Fruit fly (Drosophila melanogaster) whole organism, embryonic: Measurements from ENCODE around the gene sol.

Experiments used
- Abd-B ChIP-seq: fragments of 200-800 bp; sonication (Bioruptor generic); optimal IDR thresholded peaks from 2 replicates; lab custom pipeline; 2018; ENCODE audit warnings: missing biosample characterization, mild to moderate bottlenecking, missing genetic modification characterization, moderate library complexity
- CG10209 ChIP-seq: fragments of 200-800 bp; sonication (Bioruptor generic); optimal IDR thresholded peaks from 3 replicates; lab custom pipeline; 2017; ENCODE audit warnings: missing biosample characterization, mild to moderate bottlenecking, missing genetic modification characterization, missing genetic modification reagents
- CG10321 ChIP-seq: fragments of 200-800 bp; sonication (Bioruptor generic); IDR thresholded peaks from 2 replicates; pipeline ENCODE4 v1.3.6; 2022; ENCODE audit warnings: missing biosample characterization, missing genetic modification characterization
- CG11085 ChIP-seq: fragments of 200-800 bp; sonication (Bioruptor generic); IDR thresholded peaks from 2 replicates; pipeline ENCODE4 v1.3.6; 2022; ENCODE audit warnings: missing biosample characterization, missing genetic modification characterization
- CG11695 ChIP-seq: fragments of 200-800 bp; sonication (Bioruptor generic); IDR thresholded peaks from 3 replicates; pipeline ENCODE4 v1.3.6; 2022; ENCODE audit warnings: missing biosample characterization, missing genetic modification characterization
- CG12104 ChIP-seq: fragments of 200-800 bp; sonication (Bioruptor generic); optimal IDR thresholded peaks from 3 replicates; lab custom pipeline; 2016; ENCODE audit warnings: missing biosample characterization, missing genetic modification characterization
- CG12219 ChIP-seq: fragments of 200-800 bp; sonication (Bioruptor generic); optimal IDR thresholded peaks from 3 replicates; lab custom pipeline; 2018; ENCODE audit warnings: missing biosample characterization, mild to moderate bottlenecking, missing genetic modification characterization
- CG14965 ChIP-seq: fragments of 200-800 bp; sonication (Bioruptor generic); optimal IDR thresholded peaks from 2 replicates; lab custom pipeline; 2016; ENCODE audit warnings: missing biosample characterization, missing genetic modification characterization, borderline replicate concordance
- CG15073 ChIP-seq: fragments of 200-800 bp; sonication (Bioruptor generic); optimal IDR thresholded peaks from 2 replicates; lab custom pipeline; 2016; ENCODE audit warnings: missing biosample characterization, missing genetic modification characterization
- CG15269 ChIP-seq: fragments of 200-800 bp; sonication (Bioruptor generic); optimal IDR thresholded peaks from 2 replicates; lab custom pipeline; 2018; ENCODE audit warnings: missing biosample characterization, mild to moderate bottlenecking, missing genetic modification characterization, moderate library complexity
- CG33213 ChIP-seq: fragments of 200-800 bp; sonication (Bioruptor generic); optimal IDR thresholded peaks from 3 replicates; lab custom pipeline; 2016; ENCODE audit warnings: missing biosample characterization, missing genetic modification characterization
- CG3847 ChIP-seq: fragments of 200-800 bp; sonication (Bioruptor generic); IDR thresholded peaks from 2 replicates; pipeline ENCODE4 v1.3.6; 2022; ENCODE audit warnings: missing biosample characterization, missing genetic modification characterization
- CG5180 ChIP-seq: fragments of 200-800 bp; sonication (Bioruptor generic); optimal IDR thresholded peaks from 3 replicates; lab custom pipeline; 2017; ENCODE audit warnings: missing biosample characterization, missing genetic modification characterization, mild to moderate bottlenecking, moderate library complexity, missing genetic modification reagents
- CG5245 ChIP-seq: fragments of 200-800 bp; sonication (Bioruptor generic); optimal IDR thresholded peaks from 3 replicates; lab custom pipeline; 2016; ENCODE audit warnings: missing biosample characterization, missing genetic modification characterization
- CG7271 ChIP-seq: fragments of 200-800 bp; sonication (Bioruptor generic); optimal IDR thresholded peaks from 2 replicates; lab custom pipeline; 2018; ENCODE audit warnings: missing biosample characterization, mild to moderate bottlenecking, missing genetic modification characterization, moderate library complexity
- CG8944 ChIP-seq: fragments of 200-800 bp; sonication (Bioruptor generic); optimal IDR thresholded peaks from 3 replicates; lab custom pipeline; 2016; ENCODE audit warnings: missing biosample characterization, missing genetic modification characterization
- CG9215 ChIP-seq: fragments of 200-800 bp; sonication (Bioruptor generic); IDR thresholded peaks from 2 replicates; pipeline ENCODE4 v1.3.6; 2022; ENCODE audit warnings: missing biosample characterization, missing genetic modification characterization
- CG9817 ChIP-seq: fragments of 200-800 bp; sonication (Bioruptor generic); optimal IDR thresholded peaks from 2 replicates; lab custom pipeline; 2018; ENCODE audit warnings: missing biosample characterization, mild to moderate bottlenecking, missing genetic modification characterization, moderate library complexity
- Dfd ChIP-seq, 2 experiments: fragments of >200 bp; optimal IDR thresholded peaks; 2 replicates each; lab custom pipeline; 2017; ENCODE audit warnings: missing biosample characterization in 2 of 2, missing genetic modification characterization in 2 of 2
- Doc2 ChIP-seq: fragments of 200-800 bp; sonication (Bioruptor generic); IDR thresholded peaks from 2 replicates; pipeline ENCODE4 v1.3.6; 2022; ENCODE audit warnings: missing biosample characterization, missing genetic modification characterization
- E2f2 ChIP-seq: fragments of 200-800 bp; sonication (Bioruptor generic); IDR thresholded peaks from 2 replicates; pipeline ENCODE4 v1.3.6; 2022; ENCODE audit warnings: missing biosample characterization, missing genetic modification characterization
- Lhr ChIP-seq: fragments of 200-800 bp; sonication (Bioruptor generic); optimal IDR thresholded peaks from 3 replicates; lab custom pipeline; 2017; ENCODE audit warnings: mild to moderate bottlenecking, missing biosample characterization, missing genetic modification reagents, missing genetic modification characterization
- Lpt ChIP-seq: fragments of >200 bp; optimal IDR thresholded peaks from 2 replicates; lab custom pipeline; 2018; ENCODE audit warnings: missing biosample characterization, missing genetic modification characterization
- Med ChIP-seq: fragments of 200-800 bp; sonication (Bioruptor generic); peaks from one replicate; lab custom pipeline; 2016; ENCODE audit warnings: missing biosample characterization, missing genetic modification characterization, mild to moderate bottlenecking, inconsistent platforms, moderate library complexity
- NfI ChIP-seq: fragments of 200-800 bp; sonication (Bioruptor generic); optimal IDR thresholded peaks from 3 replicates; lab custom pipeline; 2018; ENCODE audit warnings: missing biosample characterization, mild to moderate bottlenecking, missing genetic modification characterization, moderate library complexity
- Optix ChIP-seq: fragments of 200-800 bp; sonication (Bioruptor generic); IDR thresholded peaks from 3 replicates; pipeline ENCODE4 v1.3.6; 2022; ENCODE audit warnings: missing biosample characterization, missing genetic modification characterization
- Ptx1 ChIP-seq: fragments of 200-800 bp; sonication (Bioruptor generic); IDR thresholded peaks from 2 replicates; pipeline ENCODE4 v1.3.6; 2022; ENCODE audit warnings: missing biosample characterization, missing genetic modification characterization
- Rfx ChIP-seq: fragments of 200-800 bp; sonication (Bioruptor generic); IDR thresholded peaks from 2 replicates; pipeline ENCODE4 v1.3.6; 2022; ENCODE audit warnings: missing biosample characterization, missing genetic modification characterization
- Vsx1 ChIP-seq: fragments of 200-800 bp; sonication (Bioruptor generic); optimal IDR thresholded peaks from 2 replicates; lab custom pipeline; 2017; ENCODE audit warnings: missing biosample characterization, mild to moderate bottlenecking, missing genetic modification characterization, missing genetic modification reagents
- YL-1 ChIP-seq: fragments of 200-800 bp; sonication (Bioruptor generic); optimal IDR thresholded peaks from 3 replicates; lab custom pipeline; 2017; ENCODE audit warnings: missing biosample characterization, mild to moderate bottlenecking, missing genetic modification characterization
- aop ChIP-seq: fragments of 200-800 bp; sonication (Bioruptor generic); IDR thresholded peaks from 2 replicates; pipeline ENCODE4 v1.3.6; 2022; ENCODE audit warnings: missing biosample characterization, missing genetic modification characterization
- bbx ChIP-seq: fragments of 200-800 bp; sonication (Bioruptor generic); IDR thresholded peaks from 2 replicates; pipeline ENCODE4 v1.3.6; 2022; ENCODE audit warnings: missing biosample characterization, missing genetic modification characterization; ENCODE audit not compliant: partially characterized antibody
- chm ChIP-seq: fragments of 200-800 bp; sonication (Bioruptor generic); IDR thresholded peaks from 2 replicates; pipeline ENCODE4 v1.3.6; 2022; ENCODE audit warnings: missing biosample characterization, missing genetic modification characterization
- ci ChIP-seq: fragments of 200-800 bp; sonication (Bioruptor generic); IDR thresholded peaks from 3 replicates; pipeline ENCODE4 v1.3.6; 2022; ENCODE audit warnings: missing biosample characterization, missing genetic modification characterization
- en ChIP-seq: fragments of 200-800 bp; sonication (Bioruptor generic); optimal IDR thresholded peaks from 2 replicates; lab custom pipeline; 2016; ENCODE audit warnings: missing biosample characterization, missing genetic modification characterization
- gcm2 ChIP-seq: fragments of 200-800 bp; sonication (Bioruptor generic); optimal IDR thresholded peaks from 2 replicates; lab custom pipeline; 2016; ENCODE audit warnings: missing biosample characterization, missing genetic modification characterization
- gt ChIP-seq: fragments of 200-800 bp; sonication (Bioruptor generic); IDR thresholded peaks from 2 replicates; pipeline ENCODE4 v1.3.6; 2022; ENCODE audit warnings: missing biosample characterization, missing genetic modification characterization
- jigr1 ChIP-seq: fragments of 200-800 bp; sonication (Bioruptor generic); IDR thresholded peaks from 3 replicates; pipeline ENCODE4 v1.3.6; 2022; ENCODE audit warnings: missing biosample characterization, missing genetic modification characterization
- ken ChIP-seq: fragments of 200-800 bp; sonication (Bioruptor generic); IDR thresholded peaks from 3 replicates; pipeline ENCODE4 v1.3.6; 2022; ENCODE audit warnings: missing biosample characterization, missing genetic modification characterization
- klu ChIP-seq: fragments of 200-800 bp; sonication (Bioruptor generic); IDR thresholded peaks from 2 replicates; pipeline ENCODE4 v1.3.6; 2022; ENCODE audit warnings: missing biosample characterization, missing genetic modification characterization
- mld ChIP-seq: fragments of 200-800 bp; sonication (Bioruptor generic); IDR thresholded peaks from 3 replicates; pipeline ENCODE4 v1.3.6; 2022; ENCODE audit warnings: missing biosample characterization, missing genetic modification characterization; ENCODE audit not compliant: partially characterized antibody
- pan ChIP-seq, 4 experiments: fragments of >200 bp in 3 of 4; fragments of 200-800 bp in 1 of 4; sonication (Bioruptor generic) in 1 of 4; optimal IDR thresholded peaks in 3 of 4; IDR thresholded peaks in 1 of 4; 2 replicates each; pipeline versions ENCODE4 v1.3.6 to Lab custom; 2017 to 2022; ENCODE audit warnings: missing biosample characterization in 2 of 4, missing genetic modification characterization in 2 of 4, mixed read lengths in 1 of 4
- salm ChIP-seq: fragments of 200-800 bp; sonication (Bioruptor generic); optimal IDR thresholded peaks from 2 replicates; lab custom pipeline; 2018; ENCODE audit warnings: missing biosample characterization, mild to moderate bottlenecking, missing genetic modification characterization
- sc ChIP-seq, 3 experiments: fragments of >200 bp in 2 of 3; fragments of 200-800 bp in 1 of 3; sonication (Bioruptor generic) in 1 of 3; optimal IDR thresholded peaks; 2 replicates in 2 of 3; 3 replicates in 1 of 3; lab custom pipeline; 2017; ENCODE audit warnings: mild to moderate bottlenecking in 1 of 3, missing biosample characterization in 1 of 3, missing genetic modification characterization in 1 of 3, missing genetic modification reagents in 1 of 3
- sr ChIP-seq: fragments of 200-800 bp; sonication (Bioruptor generic); IDR thresholded peaks from 3 replicates; pipeline ENCODE4 v1.3.6; 2022; ENCODE audit warnings: missing biosample characterization, missing genetic modification characterization
- stwl ChIP-seq: fragments of 200-800 bp; sonication (Bioruptor generic); optimal IDR thresholded peaks from 3 replicates; lab custom pipeline; 2018; ENCODE audit warnings: missing biosample characterization, mild to moderate bottlenecking, missing genetic modification characterization, moderate library complexity
- tin ChIP-seq: fragments of 200-800 bp; sonication (Bioruptor generic); optimal IDR thresholded peaks from 3 replicates; lab custom pipeline; 2016; ENCODE audit warnings: missing biosample characterization, missing genetic modification characterization
- tup ChIP-seq: fragments of 200-800 bp; sonication (Bioruptor generic); optimal IDR thresholded peaks from 2 replicates; lab custom pipeline; 2016; ENCODE audit warnings: missing biosample characterization, mild to moderate bottlenecking, missing genetic modification characterization, moderate library complexity
- yki ChIP-seq: fragments of >200 bp; optimal IDR thresholded peaks from 3 replicates; lab custom pipeline; 2018

sol gene

DNA sequence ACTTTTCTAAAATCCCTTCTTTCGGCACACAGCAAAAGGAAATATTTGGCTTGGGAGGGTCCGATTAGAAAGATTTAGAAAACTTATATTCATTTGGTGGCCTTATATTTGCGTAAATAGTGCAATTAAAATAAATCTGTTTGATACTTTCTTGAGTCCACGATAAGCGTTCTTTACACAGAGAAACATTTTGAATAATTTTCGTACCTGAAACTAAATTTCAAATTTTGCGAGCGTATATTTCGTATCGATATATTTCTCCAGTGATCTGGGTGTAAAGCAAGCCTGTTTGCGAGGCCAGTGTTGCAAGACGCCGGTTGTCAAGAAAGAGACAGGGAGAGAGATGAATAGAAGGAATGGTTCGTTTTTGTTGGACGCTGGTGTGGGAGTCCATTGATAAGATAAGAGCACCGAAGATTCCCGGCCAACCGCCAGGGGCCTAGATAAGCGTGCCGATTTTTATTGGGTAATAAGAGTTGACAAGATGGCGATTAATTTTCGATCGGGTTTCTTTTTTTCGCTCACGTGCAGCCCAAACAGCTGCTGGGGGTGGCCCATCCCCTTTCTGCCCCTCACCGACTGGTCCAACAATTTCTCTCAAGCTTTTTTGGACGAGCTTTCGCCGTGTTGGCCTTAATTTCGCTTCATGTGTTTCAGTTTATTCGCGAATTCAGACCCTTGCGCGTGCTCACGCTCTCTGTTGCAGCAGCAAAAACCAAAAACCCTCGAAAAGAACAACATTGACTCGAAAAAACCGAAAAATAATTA, 23.8 kb downstream of the sol start, which contains the start of gene slgA (continued):
- TF ChIP-seq Med = peak; percentile 90
- TF ChIP-seq CG33213 = peak; percentile 54
- TF ChIP-seq salm (tag; lab: Kevin White, UChicago) = no peak
- TF ChIP-seq CG14965 (GFP tag; lab: Kevin White, UChicago) = no peak
- TF ChIP-seq CG9817 (tag; lab: Kevin White, UChicago) = no peak
- no peak for TF ChIP-seq sc (optimal IDR thresholded peaks at IDR 0.05; lab: Kevin White, UChicago)
- no peak for TF ChIP-seq sc (GFP tag; optimal IDR thresholded peaks at IDR 0.05; lab: Kevin White, UChicago)
- TF ChIP-seq CG5180 (GFP tag; lab: Kevin White, UChicago) = no peak
- peak; percentile 77 for TF ChIP-seq stwl (tag; lab: Kevin White, UChicago)
- no peak for TF ChIP-seq CG12219 (GFP tag; lab: Kevin White, UChicago)
- TF ChIP-seq Abd-B = no peak
- no peak for TF ChIP-seq mld (GFP tag; lab: Robert Waterston, UW)
- no peak for TF ChIP-seq pan (optimal IDR thresholded peaks at IDR 0.05; lab: Kevin White, UChicago)
- TF ChIP-seq pan (GFP tag; optimal IDR thresholded peaks at IDR 0.05 in 1 of 2, IDR thresholded peaks at IDR 0.05 in 1 of 2) = peak in 1 of 2 experiments; percentile 28
- TF ChIP-seq Lhr (GFP tag; lab: Kevin White, UChicago) = peak; percentile 68
- no peak for TF ChIP-seq Doc2 (GFP tag; lab: Robert Waterston, UW)
- no peak for TF ChIP-seq Vsx1 (GFP tag; lab: Kevin White, UChicago)
- TF ChIP-seq CG11085 (GFP tag; lab: Robert Waterston, UW) = no peak
- TF ChIP-seq sr (GFP tag; lab: Robert Waterston, UW) = no peak
- TF ChIP-seq CG8944 (GFP tag; lab: Kevin White, UChicago) = peak; percentile 34
- no peak for TF ChIP-seq CG11695 (GFP tag; lab: Robert Waterston, UW)
- no peak for TF ChIP-seq tup (GFP tag; lab: Kevin White, UChicago)
- no peak for TF ChIP-seq gt (GFP tag; lab: Robert Waterston, UW)
- peak; percentile 47; the same call in 1 of the 2 replicates for TF ChIP-seq CG3847 (GFP tag; lab: Robert Waterston, UW)
- no peak for TF ChIP-seq CG7271 (tag; lab: Kevin White, UChicago)
- TF ChIP-seq CG15073 (GFP tag; lab: Kevin White, UChicago) = peak; percentile 89
- peak; percentile 87 for TF ChIP-seq E2f2 (GFP tag; lab: Robert Waterston, UW)
- TF ChIP-seq chm = no peak
- peak; percentile 0 for TF ChIP-seq CG10209
- TF ChIP-seq Lpt (GFP tag; lab: Kevin White, UChicago) = no peak
- no peak for TF ChIP-seq en
- peak; percentile 10 for TF ChIP-seq YL-1 (GFP tag; lab: Kevin White, UChicago)
- TF ChIP-seq CG9215 (GFP tag; lab: Robert Waterston, UW) = no peak
- peak; percentile 1 for TF ChIP-seq tin (GFP tag; lab: Kevin White, UChicago)
- no peak for TF ChIP-seq CG15269
- peak; percentile 58 for TF ChIP-seq NfI
- TF ChIP-seq Rfx (GFP tag; lab: Robert Waterston, UW) = peak; percentile 64
- TF ChIP-seq CG5245 (GFP tag; lab: Kevin White, UChicago) = no peak
- TF ChIP-seq ken (GFP tag; lab: Robert Waterston, UW) = peak; percentile 57; the same call in 2 of the 3 replicates
- TF ChIP-seq ci (GFP tag; lab: Robert Waterston, UW) = peak; percentile 49; the same call in 1 of the 3 replicates
- TF ChIP-seq CG12104 (GFP tag; lab: Kevin White, UChicago) = peak; percentile 5
- TF ChIP-seq Optix (GFP tag; lab: Robert Waterston, UW) = no peak
- TF ChIP-seq CG10321 (GFP tag; lab: Robert Waterston, UW) = peak; percentile 68
- no peak for TF ChIP-seq klu
- TF ChIP-seq jigr1 = no peak
- peak; percentile 7; the same call in 1 of the 2 replicates for TF ChIP-seq Ptx1 (GFP tag; lab: Robert Waterston, UW)
- TF ChIP-seq aop = no peak
- peak; percentile 80 for TF ChIP-seq bbx (GFP tag; lab: Robert Waterston, UW)
- TF ChIP-seq yki = no peak
- no peak for TF ChIP-seq Dfd (GFP tag; optimal IDR thresholded peaks at IDR 0.05; lab: Kevin White, UChicago)
- no peak for TF ChIP-seq gcm2 (GFP tag; lab: Kevin White, UChicago)
